Worm (Caenorhabditis elegans) whole organism, L3 larva: ENCODE measurements around the gene Y54E2A.9.

Experiments used
- ZK546.5 ChIP-seq: sonication (generic microtip); optimal IDR thresholded peaks from 2 replicates; lab custom pipeline; 2017; ENCODE audit warnings: missing biosample characterization, missing genetic modification characterization
- aly-2 ChIP-seq: fragments of 150-350 bp; optimal IDR thresholded peaks from 2 replicates; lab custom pipeline; 2014; ENCODE audit warnings: missing biosample characterization, missing genetic modification characterization
- ama-1 ChIP-seq: fragments of 150-350 bp; optimal IDR thresholded peaks from 2 replicates; lab custom pipeline; 2018
- ceh-16 ChIP-seq: sonication (generic microtip); optimal IDR thresholded peaks from 2 replicates; lab custom pipeline; 2017; ENCODE audit warnings: missing biosample characterization, missing genetic modification characterization
- ceh-28 ChIP-seq: fragments of 150-350 bp; optimal IDR thresholded peaks from 2 replicates; lab custom pipeline; 2014; ENCODE audit warnings: missing biosample characterization, missing genetic modification reagents, missing genetic modification characterization
- ceh-82 ChIP-seq: fragments of 150-350 bp; optimal IDR thresholded peaks from 2 replicates; lab custom pipeline; 2014; ENCODE audit warnings: missing biosample characterization, missing genetic modification characterization
- daf-12 ChIP-seq: fragments of 150-350 bp; optimal IDR thresholded peaks from 2 replicates; lab custom pipeline; 2014; ENCODE audit warnings: missing biosample characterization, missing genetic modification reagents, missing genetic modification characterization
- egl-27 ChIP-seq: sonication (generic microtip); optimal IDR thresholded peaks from 4 replicates; lab custom pipeline; 2017; ENCODE audit warnings: missing biosample characterization, missing genetic modification reagents, missing genetic modification characterization
- elt-1 ChIP-seq: fragments of 150-350 bp; optimal IDR thresholded peaks from 2 replicates; lab custom pipeline; 2014; ENCODE audit warnings: missing biosample characterization, missing genetic modification characterization
- elt-2 ChIP-seq: sonication (generic microtip); optimal IDR thresholded peaks from 2 replicates; lab custom pipeline; 2016; ENCODE audit warnings: missing genetic modification reagents, mild to moderate bottlenecking, missing genetic modification characterization, missing compliant biosample characterization
- elt-3 ChIP-seq, 3 experiments: fragments of 150-350 bp in 1 of 3; sonication (generic microtip) in 2 of 3; optimal IDR thresholded peaks; 2 replicates in 2 of 3; 4 replicates in 1 of 3; lab custom pipeline; 2014 to 2017; ENCODE audit warnings: missing biosample characterization in 3 of 3, missing genetic modification characterization in 3 of 3
- eor-1 ChIP-seq, 2 experiments: fragments of 150-350 bp; optimal IDR thresholded peaks; 2 replicates each; lab custom pipeline; 2014 to 2018; ENCODE audit warnings: missing biosample characterization in 2 of 2, missing genetic modification characterization in 2 of 2
- fos-1 ChIP-seq: fragments of 150-350 bp; optimal IDR thresholded peaks from 2 replicates; lab custom pipeline; 2014; ENCODE audit warnings: missing biosample characterization, missing genetic modification characterization
- hmg-11 ChIP-seq: sonication (generic microtip); optimal IDR thresholded peaks from 2 replicates; lab custom pipeline; 2016; ENCODE audit warnings: missing genetic modification characterization, missing compliant biosample characterization
- lin-15B ChIP-seq: fragments of 150-350 bp; optimal IDR thresholded peaks from 2 replicates; lab custom pipeline; 2014; ENCODE audit warnings: missing biosample characterization, missing genetic modification characterization
- lin-39 ChIP-seq: fragments of 150-350 bp; optimal IDR thresholded peaks from 2 replicates; lab custom pipeline; 2018; ENCODE audit warnings: missing biosample characterization, missing genetic modification reagents, missing genetic modification characterization
- mdl-1 ChIP-seq: fragments of 150-350 bp; optimal IDR thresholded peaks from 2 replicates; lab custom pipeline; 2014; ENCODE audit warnings: missing biosample characterization, missing genetic modification characterization
- mml-1 ChIP-seq: fragments of 150-350 bp; sonication (generic microtip); optimal IDR thresholded peaks from 3 replicates; lab custom pipeline; 2014; ENCODE audit warnings: missing biosample characterization, missing genetic modification characterization
- nhr-23 ChIP-seq: fragments of 150-350 bp; optimal IDR thresholded peaks from 2 replicates; lab custom pipeline; 2014; ENCODE audit warnings: missing biosample characterization, missing genetic modification reagents, missing genetic modification characterization
- nhr-237 ChIP-seq: fragments of 150-350 bp; optimal IDR thresholded peaks from 2 replicates; lab custom pipeline; 2014; ENCODE audit warnings: missing biosample characterization, missing genetic modification characterization
- nhr-25 ChIP-seq: sonication (generic microtip); optimal IDR thresholded peaks from 2 replicates; lab custom pipeline; 2017; ENCODE audit warnings: missing biosample characterization, missing genetic modification characterization
- nhr-28 ChIP-seq: fragments of 150-350 bp; optimal IDR thresholded peaks from 2 replicates; lab custom pipeline; 2014; ENCODE audit warnings: missing biosample characterization, missing genetic modification characterization
- nhr-43 ChIP-seq: sonication (generic microtip); optimal IDR thresholded peaks from 2 replicates; lab custom pipeline; 2016; ENCODE audit warnings: mild to moderate bottlenecking, missing genetic modification characterization, missing compliant biosample characterization; ENCODE audit not compliant: poor library complexity, severe bottlenecking
- nhr-67 ChIP-seq: fragments of 150-350 bp; optimal IDR thresholded peaks from 2 replicates; lab custom pipeline; 2014; ENCODE audit warnings: missing biosample characterization, missing genetic modification characterization
- nhr-77 ChIP-seq: fragments of 150-350 bp; optimal IDR thresholded peaks from 2 replicates; lab custom pipeline; 2014; ENCODE audit warnings: missing biosample characterization, missing genetic modification characterization
- pha-4 ChIP-seq: fragments of 150-350 bp; optimal IDR thresholded peaks from 2 replicates; lab custom pipeline; 2014; ENCODE audit warnings: missing biosample characterization, missing genetic modification reagents, missing genetic modification characterization
- skn-1 ChIP-seq: fragments of 150-350 bp; optimal IDR thresholded peaks from 2 replicates; lab custom pipeline; 2014; ENCODE audit warnings: missing biosample characterization, missing genetic modification characterization
- tbx-2 ChIP-seq: sonication (generic microtip); optimal IDR thresholded peaks from 2 replicates; lab custom pipeline; 2016; ENCODE audit warnings: mild to moderate bottlenecking, missing genetic modification characterization, missing compliant biosample characterization
- unc-39 ChIP-seq: sonication (generic microtip); optimal IDR thresholded peaks from 4 replicates; lab custom pipeline; 2017; ENCODE audit warnings: missing biosample characterization, missing genetic modification characterization
- unc-62 ChIP-seq: fragments of 150-350 bp; sonication (generic microtip); optimal IDR thresholded peaks from 4 replicates; lab custom pipeline; 2014; ENCODE audit warnings: missing biosample characterization, missing genetic modification reagents, missing genetic modification characterization

Y54E2A.9 gene

ce11 chrII:14753858-14754750 is 31.7 kb downstream of the Y54E2A.9 start, which contains the start of the genes tac-1 and Y54E2A.4:
Gene tac-1, minus strand, starts transcription at chrII:14753877.
Gene Y54E2A.4, plus strand, starts transcription at chrII:14754622.
- TF ChIP-seq lin-15B (tag; lab: Kevin White, UChicago): peak; percentile 12
- TF ChIP-seq unc-39 (tag; lab: Kevin White, UChicago): no peak
- peak; percentile 36 for TF ChIP-seq pha-4 (tag; lab: Kevin White, UChicago)

ce11 chrII:14753246-14753645 is 32.6 kb downstream of the Y54E2A.9 start:
- TF ChIP-seq lin-39 (tag; lab: Kevin White, UChicago): no peak
- TF ChIP-seq hmg-11 (tag; lab: Kevin White, UChicago): no peak
- TF ChIP-seq unc-62: no peak
- no peak for TF ChIP-seq elt-1 (tag; lab: Kevin White, UChicago)
- TF ChIP-seq nhr-77 (tag; lab: Kevin White, UChicago): no peak
- TF ChIP-seq nhr-25 (tag; lab: Kevin White, UChicago): no peak
- TF ChIP-seq ceh-28 (tag; lab: Kevin White, UChicago): no peak
- TF ChIP-seq elt-3 (tag; optimal IDR thresholded peaks at IDR 0.05; lab: Kevin White, UChicago): no peak
- no peak for TF ChIP-seq nhr-43 (tag; lab: Kevin White, UChicago)
- no peak for TF ChIP-seq ZK546.5
- TF ChIP-seq unc-39 (tag; lab: Kevin White, UChicago): no peak
- TF ChIP-seq ceh-16: no peak

- TF ChIP-seq ceh-82 (tag; lab: Kevin White, UChicago) (no peak), nhr-28 (tag; lab: Kevin White, UChicago) (no peak), nhr-23 (tag; lab: Kevin White, UChicago) (no peak), unc-62 (no peak), elt-3 (tag; optimal IDR thresholded peaks at IDR 0.05; lab: Kevin White, UChicago) (no peak), ceh-28 (tag; lab: Kevin White, UChicago) (no peak), ama-1 (no peak), nhr-25 (tag; lab: Kevin White, UChicago) (no peak), unc-39 (tag; lab: Kevin White, UChicago) (no peak), tbx-2 (no peak), aly-2 (tag; lab: Kevin White, UChicago) (no peak), skn-1 (tag; lab: Kevin White, UChicago) (no peak), elt-2 (tag; lab: Kevin White, UChicago) (no peak), mdl-1 (tag; lab: Kevin White, UChicago) (no peak), daf-12 (tag; lab: Kevin White, UChicago) (no peak), eor-1 (tag; optimal IDR thresholded peaks at IDR 0.05; lab: Kevin White, UChicago) (no peak), lin-39 (tag; lab: Kevin White, UChicago) (no peak)
Measured at ce11 chrII:14752187-14752959, 33.4 kb downstream of the Y54E2A.9 start, which contains the start of gene smg-9. Gene smg-9, minus strand, starts transcription at chrII:14752849.

DNA sequence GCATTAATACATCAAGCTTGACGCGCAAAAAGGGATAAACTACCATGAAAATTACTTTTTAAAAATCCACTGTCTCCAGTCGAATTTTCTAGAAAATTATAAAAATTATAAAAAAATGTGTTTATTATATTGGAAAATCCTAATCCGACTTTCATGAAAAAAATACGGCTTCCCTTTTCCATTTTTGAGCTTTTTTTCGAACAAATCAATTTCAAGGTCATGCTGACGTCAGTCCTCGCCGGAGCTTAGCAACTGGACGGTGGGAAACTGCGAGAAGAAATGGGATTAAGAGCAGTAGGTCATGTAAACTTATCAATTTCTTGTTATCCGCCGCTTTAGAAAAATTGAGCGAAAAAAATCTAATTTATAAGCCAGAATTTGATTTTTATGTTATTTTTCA is 40.7 kb downstream of the Y54E2A.9 start:
- TF ChIP-seq nhr-43 (tag; lab: Kevin White, UChicago) (no peak), ZK546.5 (no peak), eor-1 (tag; optimal IDR thresholded peaks at IDR 0.05; lab: Kevin White, UChicago) (no peak), mml-1 (tag; lab: Kevin White, UChicago) (no peak), nhr-67 (no peak)

ce11 chrII:14739143-14739542 is 46.7 kb downstream of the Y54E2A.9 start, which contains the start of gene npr-34:
Gene npr-34, minus strand, starts transcription at chrII:14739243.
- TF ChIP-seq ceh-82 (tag; lab: Kevin White, UChicago): no peak
- no peak for TF ChIP-seq nhr-23 (tag; lab: Kevin White, UChicago)
- TF ChIP-seq egl-27 (tag; lab: Kevin White, UChicago): no peak
- no peak for TF ChIP-seq nhr-28 (tag; lab: Kevin White, UChicago)
- no peak for TF ChIP-seq nhr-237 (tag; lab: Kevin White, UChicago)
- no peak for TF ChIP-seq nhr-25 (tag; lab: Kevin White, UChicago)
- no peak for TF ChIP-seq fos-1 (tag; lab: Kevin White, UChicago)
- no peak for TF ChIP-seq ceh-16
- no peak for TF ChIP-seq lin-15B (tag; lab: Kevin White, UChicago)
- TF ChIP-seq elt-1 (tag; lab: Kevin White, UChicago): no peak
